Worm (Caenorhabditis elegans): ENCODE results near the gene T28A11.25.

The T28A11.25 gene

ce11 chrV:3260075-3260474, 21.5 kb upstream of the T28A11.25 start, which contains the start of gene srbc-5:
Gene srbc-5 (plus strand): TSS chrV:3260375.
- TF ChIP-seq aly-2 (tag; optimal IDR thresholded peaks at IDR 0.05) (no peak), lin-39 (tag; optimal IDR thresholded peaks at IDR 0.05) (no peak), unc-62 (GFP tag; optimal IDR thresholded peaks at IDR 0.05) (no peak), ceh-82 (tag; optimal IDR thresholded peaks at IDR 0.05) (no peak), lin-15B (tag; optimal IDR thresholded peaks at IDR 0.05) (no peak), ceh-9 (tag; optimal IDR thresholded peaks at IDR 0.05) (no peak), mdl-1 (tag; optimal IDR thresholded peaks at IDR 0.05) (no peak), skn-1 (tag; optimal IDR thresholded peaks at IDR 0.05) (no peak), elt-2 (tag; optimal IDR thresholded peaks at IDR 0.05) (no peak), snpc-4 (tag; optimal IDR thresholded peaks at IDR 0.05) (no peak), nhr-76 (tag; optimal IDR thresholded peaks at IDR 0.05) (no peak), hmg-11 (tag; optimal IDR thresholded peaks at IDR 0.05) (no peak), ztf-11 (tag; optimal IDR thresholded peaks at IDR 0.05) (no peak), sea-2 (GFP tag; optimal IDR thresholded peaks at IDR 0.05) (no peak), fkh-2 (tag; optimal IDR thresholded peaks at IDR 0.05) (no peak), fos-1 (tag; optimal IDR thresholded peaks at IDR 0.05) (no peak), egl-5 (tag; optimal IDR thresholded peaks at IDR 0.05) (no peak), nhr-12 (tag; optimal IDR thresholded peaks at IDR 0.05) (no peak), ZK546.5 (tag; optimal IDR thresholded peaks at IDR 0.05) (no peak), nhr-67 (tag; optimal IDR thresholded peaks at IDR 0.05) (no peak)

- TF ChIP-seq pha-4 (tag; optimal IDR thresholded peaks at IDR 0.05) (no peak), ztf-11 (tag; optimal IDR thresholded peaks at IDR 0.05) (no peak), aly-2 (tag; optimal IDR thresholded peaks at IDR 0.05) (no peak), skn-1 (tag; optimal IDR thresholded peaks at IDR 0.05) (no peak), nhr-237 (tag; optimal IDR thresholded peaks at IDR 0.05) (no peak), ztf-4 (tag; optimal IDR thresholded peaks at IDR 0.05) (no peak), nhr-77 (tag; optimal IDR thresholded peaks at IDR 0.05) (no peak), nhr-25 (tag; optimal IDR thresholded peaks at IDR 0.05) (no peak), fkh-10 (GFP tag; optimal IDR thresholded peaks at IDR 0.05) (no peak), jun-1 (tag; optimal IDR thresholded peaks at IDR 0.05) (no peak), mdl-1 (tag; optimal IDR thresholded peaks at IDR 0.05) (no peak), egl-27 (tag; optimal IDR thresholded peaks at IDR 0.05) (no peak), tbx-2 (tag; optimal IDR thresholded peaks at IDR 0.05) (no peak), nhr-23 (tag; optimal IDR thresholded peaks at IDR 0.05) (no peak), nfya-1 (tag; optimal IDR thresholded peaks at IDR 0.05; ENCODE audit: insufficient read depth) (no peak), nhr-12 (tag; optimal IDR thresholded peaks at IDR 0.05) (no peak), elt-1 (tag; optimal IDR thresholded peaks at IDR 0.05) (no peak), eor-1 (tag; optimal IDR thresholded peaks at IDR 0.05) (no peak), nhr-67 (tag; optimal IDR thresholded peaks at IDR 0.05) (no peak)
Measured at ce11 chrV:3266189-3266588, 15.4 kb upstream of the T28A11.25 start, which contains the start of gene T28A11.17. Gene T28A11.17 (minus strand): TSS chrV:3266289.

- TF ChIP-seq fkh-2 (tag; optimal IDR thresholded peaks at IDR 0.05) (no peak), egl-27 (tag; optimal IDR thresholded peaks at IDR 0.05) (no peak), ceh-9 (tag; optimal IDR thresholded peaks at IDR 0.05) (no peak), nhr-28 (tag; optimal IDR thresholded peaks at IDR 0.05) (no peak), ama-1 (optimal IDR thresholded peaks at IDR 0.05) (no peak), elt-2 (tag; optimal IDR thresholded peaks at IDR 0.05) (no peak), unc-39 (tag; optimal IDR thresholded peaks at IDR 0.05) (no peak), nhr-43 (tag; optimal IDR thresholded peaks at IDR 0.05; ENCODE audit: poor library complexity, severe bottlenecking) (no peak), ceh-28 (tag; optimal IDR thresholded peaks at IDR 0.05) (no peak), nhr-237 (tag; optimal IDR thresholded peaks at IDR 0.05) (no peak), hmg-11 (tag; optimal IDR thresholded peaks at IDR 0.05) (no peak)
Measured at ce11 chrV:3267950-3268349, 13.7 kb upstream of the T28A11.25 start, which contains the start of gene T28A11.18. Gene T28A11.18 (minus strand): TSS chrV:3268050.

- no peak for TF ChIP-seq daf-12 (tag; optimal IDR thresholded peaks at IDR 0.05)
- no peak for TF ChIP-seq unc-39 (tag; optimal IDR thresholded peaks at IDR 0.05)
- no peak for TF ChIP-seq snpc-4 (tag; optimal IDR thresholded peaks at IDR 0.05)
- TF ChIP-seq sea-2 (GFP tag; optimal IDR thresholded peaks at IDR 0.05) = no peak
- no peak for TF ChIP-seq nhr-237 (tag; optimal IDR thresholded peaks at IDR 0.05)
- no peak for TF ChIP-seq ceh-9 (tag; optimal IDR thresholded peaks at IDR 0.05)
- TF ChIP-seq skn-1 (tag; optimal IDR thresholded peaks at IDR 0.05) = no peak
- no peak for TF ChIP-seq jun-1 (tag; optimal IDR thresholded peaks at IDR 0.05)
- no peak for TF ChIP-seq mdl-1 (tag; optimal IDR thresholded peaks at IDR 0.05)
- no peak for TF ChIP-seq ceh-82 (tag; optimal IDR thresholded peaks at IDR 0.05)
- TF ChIP-seq nhr-28 (tag; optimal IDR thresholded peaks at IDR 0.05) = no peak
- TF ChIP-seq nhr-67 (tag; optimal IDR thresholded peaks at IDR 0.05) = no peak
- TF ChIP-seq ceh-16 (tag; optimal IDR thresholded peaks at IDR 0.05) = no peak
- TF ChIP-seq eor-1 (tag; optimal IDR thresholded peaks at IDR 0.05) = no peak
- no peak for TF ChIP-seq egl-5 (tag; optimal IDR thresholded peaks at IDR 0.05)
- no peak for TF ChIP-seq lsy-12 (tag; optimal IDR thresholded peaks at IDR 0.05)
Measured at ce11 chrV:3269407-3269806, 12.2 kb upstream of the T28A11.25 start, which contains the start of gene T28A11.19. Gene T28A11.19 (minus strand): TSS chrV:3269514.

All from whole organism, L3 larva.